Fruit fly (Drosophila melanogaster) whole organism, embryonic: ENCODE data around the gene galectin.
A peak's percentile ranks its signal among the peaks of the same experiment; 100 is the strongest.

Experiments used
- BtbVII ChIP-seq: fragments of 200-800 bp; sonication (Bioruptor generic); optimal IDR thresholded peaks from 3 replicates; lab custom pipeline; 2017; ENCODE audit warnings: missing biosample characterization, mild to moderate bottlenecking, missing genetic modification characterization
- CG10462 ChIP-seq: fragments of 200-800 bp; sonication (Bioruptor generic); optimal IDR thresholded peaks from 2 replicates; lab custom pipeline; 2016; ENCODE audit warnings: missing biosample characterization, missing genetic modification characterization
- CG10654 ChIP-seq: fragments of 200-800 bp; sonication (Bioruptor generic); optimal IDR thresholded peaks from 2 replicates; lab custom pipeline; 2016; ENCODE audit warnings: missing biosample characterization, missing genetic modification characterization
- CG12155 ChIP-seq: fragments of 200-800 bp; sonication (Bioruptor generic); optimal IDR thresholded peaks from 3 replicates; lab custom pipeline; 2016; ENCODE audit warnings: missing biosample characterization, missing genetic modification characterization
- CG13296 ChIP-seq: fragments of 200-800 bp; sonication (Bioruptor generic); optimal IDR thresholded peaks from 3 replicates; lab custom pipeline; 2018; ENCODE audit warnings: missing biosample characterization, mild to moderate bottlenecking, missing genetic modification characterization
- CG13894 ChIP-seq: fragments of 200-800 bp; sonication (Bioruptor generic); optimal IDR thresholded peaks from 3 replicates; lab custom pipeline; 2018; ENCODE audit warnings: missing biosample characterization, mild to moderate bottlenecking, missing genetic modification characterization, moderate library complexity
- CG15011 ChIP-seq: fragments of 200-800 bp; sonication (Bioruptor generic); optimal IDR thresholded peaks from 3 replicates; lab custom pipeline; 2018; ENCODE audit warnings: missing biosample characterization, mild to moderate bottlenecking, missing genetic modification characterization
- CG15514 ChIP-seq: fragments of 200-800 bp; sonication (Bioruptor generic); optimal IDR thresholded peaks from 3 replicates; lab custom pipeline; 2017; ENCODE audit warnings: missing biosample characterization, missing genetic modification characterization, mild to moderate bottlenecking, moderate library complexity, missing genetic modification reagents
- CG1603 ChIP-seq: fragments of 200-800 bp; sonication (Bioruptor generic); optimal IDR thresholded peaks from 2 replicates; lab custom pipeline; 2019; ENCODE audit warnings: missing biosample characterization, mild to moderate bottlenecking, missing genetic modification characterization, moderate library complexity
- CG1647 ChIP-seq: fragments of 200-800 bp; sonication (Bioruptor generic); optimal IDR thresholded peaks from 3 replicates; lab custom pipeline; 2016; ENCODE audit warnings: missing biosample characterization, missing genetic modification characterization
- CG18262 ChIP-seq: fragments of 200-800 bp; optimal IDR thresholded peaks from 3 replicates; lab custom pipeline; 2019; ENCODE audit warnings: missing biosample characterization, mild to moderate bottlenecking, missing genetic modification characterization, moderate library complexity
- CG2116 ChIP-seq: fragments of 200-800 bp; sonication (Bioruptor generic); optimal IDR thresholded peaks from 3 replicates; lab custom pipeline; 2018; ENCODE audit warnings: missing biosample characterization, mild to moderate bottlenecking, missing genetic modification characterization
- CG32767 ChIP-seq: fragments of 200-800 bp; sonication (Bioruptor generic); IDR thresholded peaks from 2 replicates; pipeline ENCODE4 v1.3.6; 2022; ENCODE audit warnings: missing biosample characterization, missing genetic modification characterization
- CG34224 ChIP-seq: fragments of 200-800 bp; sonication (Bioruptor generic); IDR thresholded peaks from 3 replicates; pipeline ENCODE4 v1.3.6; 2022; ENCODE audit warnings: missing biosample characterization, missing genetic modification characterization; ENCODE audit not compliant: partially characterized antibody
- CG4328 ChIP-seq: fragments of 200-800 bp; sonication (Bioruptor generic); optimal IDR thresholded peaks from 3 replicates; lab custom pipeline; 2017; ENCODE audit warnings: missing biosample characterization, missing genetic modification reagents, missing genetic modification characterization
- CG7928 ChIP-seq: fragments of 200-800 bp; sonication (Bioruptor generic); optimal IDR thresholded peaks from 2 replicates; lab custom pipeline; 2017; ENCODE audit warnings: missing biosample characterization, mild to moderate bottlenecking, missing genetic modification characterization
- CG8765 ChIP-seq: fragments of 200-800 bp; sonication (Bioruptor generic); IDR thresholded peaks from 2 replicates; pipeline ENCODE4 v1.3.6; 2022; ENCODE audit warnings: missing biosample characterization, missing genetic modification characterization
- CG9797 ChIP-seq: fragments of 200-800 bp; sonication (Bioruptor generic); optimal IDR thresholded peaks from 3 replicates; lab custom pipeline; 2018; ENCODE audit warnings: missing biosample characterization, mild to moderate bottlenecking, missing genetic modification characterization
- CG9876 ChIP-seq: fragments of 200-800 bp; sonication (Bioruptor generic); optimal IDR thresholded peaks from 2 replicates; lab custom pipeline; 2016; ENCODE audit warnings: missing biosample characterization, missing genetic modification characterization
- CkIIα-i1 ChIP-seq: fragments of 200-800 bp; sonication (Bioruptor generic); IDR thresholded peaks from 2 replicates; pipeline ENCODE4 v1.3.6; 2022; ENCODE audit warnings: missing biosample characterization, missing genetic modification characterization
- Doc2 ChIP-seq: fragments of 200-800 bp; sonication (Bioruptor generic); IDR thresholded peaks from 2 replicates; pipeline ENCODE4 v1.3.6; 2022; ENCODE audit warnings: missing biosample characterization, missing genetic modification characterization
- Dp ChIP-seq: fragments of 200-800 bp; sonication (Bioruptor generic); optimal IDR thresholded peaks from 2 replicates; lab custom pipeline; 2018; ENCODE audit warnings: missing biosample characterization, mild to moderate bottlenecking, missing genetic modification characterization, moderate library complexity
- Fer3 ChIP-seq: fragments of 200-800 bp; sonication (Bioruptor generic); optimal IDR thresholded peaks from 2 replicates; lab custom pipeline; 2018; ENCODE audit warnings: missing biosample characterization, mild to moderate bottlenecking, missing genetic modification characterization, moderate library complexity
- GATAe ChIP-seq: fragments of 200-800 bp; sonication (Bioruptor generic); conservative IDR thresholded peaks from 2 replicates; pipeline ENCODE4 v1.3.6; 2022; ENCODE audit warnings: missing biosample characterization, missing genetic modification characterization
- HLH4C ChIP-seq: fragments of 200-800 bp; sonication (Bioruptor generic); IDR thresholded peaks from 3 replicates; pipeline ENCODE4 v1.3.6; 2022; ENCODE audit warnings: missing biosample characterization, missing genetic modification characterization; ENCODE audit not compliant: partially characterized antibody
- HLHmδ ChIP-seq: fragments of 200-800 bp; sonication (Bioruptor generic); optimal IDR thresholded peaks from 2 replicates; lab custom pipeline; 2018; ENCODE audit warnings: missing biosample characterization, mild to moderate bottlenecking, missing genetic modification characterization, moderate library complexity
- Lhr ChIP-seq: fragments of 200-800 bp; sonication (Bioruptor generic); optimal IDR thresholded peaks from 3 replicates; lab custom pipeline; 2017; ENCODE audit warnings: mild to moderate bottlenecking, missing biosample characterization, missing genetic modification reagents, missing genetic modification characterization
- Max ChIP-seq: fragments of 200-800 bp; sonication (Bioruptor generic); optimal IDR thresholded peaks from 2 replicates; lab custom pipeline; 2016; ENCODE audit warnings: missing biosample characterization, mild to moderate bottlenecking, missing genetic modification characterization
- Oli ChIP-seq: fragments of 200-800 bp; sonication (Bioruptor generic); optimal IDR thresholded peaks from 2 replicates; lab custom pipeline; 2018; ENCODE audit warnings: missing biosample characterization, mild to moderate bottlenecking, missing genetic modification characterization, moderate library complexity
- PHDP ChIP-seq: fragments of 200-800 bp; sonication (Bioruptor generic); optimal IDR thresholded peaks from 3 replicates; lab custom pipeline; 2018; ENCODE audit warnings: missing biosample characterization, mild to moderate bottlenecking, missing genetic modification characterization, moderate library complexity
- Xrp1 ChIP-seq: fragments of 200-800 bp; sonication (Bioruptor generic); IDR thresholded peaks from 2 replicates; pipeline ENCODE4 v1.3.6; 2022; ENCODE audit warnings: missing biosample characterization, missing genetic modification characterization
- amos ChIP-seq: fragments of 200-800 bp; sonication (Bioruptor generic); IDR thresholded peaks from 2 replicates; pipeline ENCODE4 v1.3.6; 2022; ENCODE audit warnings: missing biosample characterization, missing genetic modification characterization; ENCODE audit not compliant: partially characterized antibody
- ap ChIP-seq: fragments of 200-800 bp; sonication (Bioruptor generic); IDR thresholded peaks from 2 replicates; pipeline ENCODE4 v1.3.6; 2022; ENCODE audit warnings: missing biosample characterization, missing genetic modification characterization
- bcd ChIP-seq: fragments of 200-800 bp; sonication (Bioruptor generic); optimal IDR thresholded peaks from 2 replicates; lab custom pipeline; 2017; ENCODE audit warnings: missing biosample characterization, mild to moderate bottlenecking, missing genetic modification characterization
- cad ChIP-seq: fragments of >200 bp; optimal IDR thresholded peaks from 2 replicates; lab custom pipeline; 2017; ENCODE audit warnings: missing biosample characterization, missing genetic modification characterization
- chm ChIP-seq: fragments of 200-800 bp; sonication (Bioruptor generic); IDR thresholded peaks from 2 replicates; pipeline ENCODE4 v1.3.6; 2022; ENCODE audit warnings: missing biosample characterization, missing genetic modification characterization
- en ChIP-seq: fragments of 200-800 bp; sonication (Bioruptor generic); optimal IDR thresholded peaks from 2 replicates; lab custom pipeline; 2016; ENCODE audit warnings: missing biosample characterization, missing genetic modification characterization
- gt ChIP-seq: fragments of 200-800 bp; sonication (Bioruptor generic); IDR thresholded peaks from 2 replicates; pipeline ENCODE4 v1.3.6; 2022; ENCODE audit warnings: missing biosample characterization, missing genetic modification characterization
- lab ChIP-seq: fragments of 200-800 bp; sonication (Bioruptor generic); optimal IDR thresholded peaks from 3 replicates; lab custom pipeline; 2017; ENCODE audit warnings: missing biosample characterization, missing genetic modification characterization, mild to moderate bottlenecking, moderate library complexity, missing genetic modification reagents
- lmd ChIP-seq: fragments of 200-800 bp; sonication (Bioruptor generic); IDR thresholded peaks from 2 replicates; pipeline ENCODE4 v1.3.6; 2022; ENCODE audit warnings: missing biosample characterization, missing genetic modification characterization
- mam ChIP-seq: fragments of 200-800 bp; sonication (Bioruptor generic); optimal IDR thresholded peaks from 3 replicates; lab custom pipeline; 2016; ENCODE audit warnings: missing biosample characterization, missing genetic modification characterization
- peb ChIP-seq: fragments of 200-800 bp; sonication (Bioruptor generic); IDR thresholded peaks from 2 replicates; pipeline ENCODE4 v1.3.6; 2022; ENCODE audit warnings: missing biosample characterization, missing genetic modification characterization
- prd ChIP-seq, 3 experiments: fragments of >200 bp in 2 of 3; fragments of 200-800 bp in 1 of 3; sonication (Bioruptor generic) in 1 of 3; optimal IDR thresholded peaks in 2 of 3; IDR thresholded peaks in 1 of 3; 2 replicates in 2 of 3; 3 replicates in 1 of 3; pipeline versions ENCODE4 v1.3.6 to Lab custom; 2017 to 2022; ENCODE audit warnings: missing biosample characterization in 1 of 3, missing genetic modification characterization in 1 of 3
- shn ChIP-seq: fragments of 200-800 bp; sonication (Bioruptor generic); optimal IDR thresholded peaks from 3 replicates; lab custom pipeline; 2016; ENCODE audit warnings: missing biosample characterization, missing genetic modification characterization
- so ChIP-seq: fragments of 200-800 bp; sonication (Bioruptor generic); IDR thresholded peaks from 3 replicates; pipeline ENCODE4 v1.3.6; 2022; ENCODE audit warnings: missing biosample characterization, missing genetic modification characterization
- sob ChIP-seq: fragments of 200-800 bp; sonication (Bioruptor generic); IDR thresholded peaks from 2 replicates; pipeline ENCODE4 v1.3.6; 2022; ENCODE audit warnings: missing biosample characterization, missing genetic modification characterization
- tna ChIP-seq: fragments of 200-800 bp; sonication (Bioruptor generic); IDR thresholded peaks from 2 replicates; pipeline ENCODE4 v1.3.6; 2022; ENCODE audit warnings: missing biosample characterization, missing genetic modification characterization; ENCODE audit not compliant: partially characterized antibody
- trem ChIP-seq: fragments of 200-800 bp; optimal IDR thresholded peaks from 3 replicates; lab custom pipeline; 2019; ENCODE audit warnings: missing biosample characterization, mild to moderate bottlenecking, missing genetic modification characterization, moderate library complexity
- unc-4 ChIP-seq: fragments of 200-800 bp; sonication (Bioruptor generic); IDR thresholded peaks from 2 replicates; pipeline ENCODE4 v1.3.6; 2022; ENCODE audit warnings: missing biosample characterization, missing genetic modification characterization; ENCODE audit not compliant: partially characterized antibody
- vnd ChIP-seq: fragments of 200-800 bp; sonication (Bioruptor generic); IDR thresholded peaks from 3 replicates; pipeline ENCODE4 v1.3.6; 2022; ENCODE audit warnings: missing biosample characterization, missing genetic modification characterization; ENCODE audit not compliant: partially characterized antibody
- z ChIP-seq: fragments of 200-800 bp; sonication (Bioruptor generic); IDR thresholded peaks from 3 replicates; pipeline ENCODE4 v1.3.6; 2022; ENCODE audit warnings: missing biosample characterization, missing genetic modification characterization

Gene galectin

dm6 chr2L:114429-114828, 42.9 kb downstream of the galectin start, which contains the start of gene ND-15 (continued):
- no peak for TF ChIP-seq chm (GFP tag; lab: Robert Waterston, UW)
- TF ChIP-seq vnd (GFP tag; lab: Robert Waterston, UW): peak; percentile 66
- TF ChIP-seq CkIIα-i1 (GFP tag; lab: Robert Waterston, UW): no peak
- no peak for TF ChIP-seq CG13894 (tag; lab: Kevin White, UChicago)
- peak; percentile 65 for TF ChIP-seq CG1603 (tag; lab: Kevin White, UChicago)
- no peak for TF ChIP-seq Max
- TF ChIP-seq prd (optimal IDR thresholded peaks at IDR 0.05; lab: Kevin White, UChicago): no peak
- TF ChIP-seq prd (GFP tag; IDR thresholded peaks at IDR 0.05; lab: Robert Waterston, UW): no peak
- TF ChIP-seq CG10462 (GFP tag; lab: Kevin White, UChicago): no peak
- TF ChIP-seq Xrp1 (GFP tag; lab: Robert Waterston, UW): no peak
- peak; percentile 60 for TF ChIP-seq Dp (GFP tag; lab: Kevin White, UChicago)
- no peak for TF ChIP-seq CG10654
- TF ChIP-seq lab (GFP tag; lab: Kevin White, UChicago): no peak
- peak; percentile 80 for TF ChIP-seq unc-4
- no peak for TF ChIP-seq CG1647 (GFP tag; lab: Kevin White, UChicago)
- TF ChIP-seq Lhr (GFP tag; lab: Kevin White, UChicago): no peak
- TF ChIP-seq ap (GFP tag; lab: Robert Waterston, UW): no peak
- no peak for TF ChIP-seq CG4328 (GFP tag; lab: Kevin White, UChicago)
- peak; percentile 70 for TF ChIP-seq tna (GFP tag; lab: Robert Waterston, UW)
- peak; percentile 93 for TF ChIP-seq CG2116
- peak; percentile 86 for TF ChIP-seq CG15514 (GFP tag; lab: Kevin White, UChicago)
- no peak for TF ChIP-seq CG9797 (GFP tag; lab: Kevin White, UChicago)
- no peak for TF ChIP-seq CG9876
- TF ChIP-seq shn (GFP tag; lab: Kevin White, UChicago): no peak
- TF ChIP-seq z (GFP tag; lab: Robert Waterston, UW): no peak
- TF ChIP-seq CG18262 (tag; lab: Kevin White, UChicago): no peak
- TF ChIP-seq trem (tag; lab: Kevin White, UChicago): peak; percentile 29
- no peak for TF ChIP-seq Fer3 (tag; lab: Kevin White, UChicago)
- no peak for TF ChIP-seq PHDP (tag; lab: Kevin White, UChicago)
- TF ChIP-seq GATAe (GFP tag; lab: Robert Waterston, UW): no peak
- TF ChIP-seq CG8765: no peak
- TF ChIP-seq peb: no peak
- peak; percentile 19 for TF ChIP-seq CG7928 (GFP tag; lab: Kevin White, UChicago)
- 0 out of 2 replicates have a peak, but pooled peaks have one; percentile 15 for TF ChIP-seq sob
- no peak for TF ChIP-seq HLHmδ (GFP tag; lab: Kevin White, UChicago)
- TF ChIP-seq CG15011 (GFP tag; lab: Kevin White, UChicago): no peak
- TF ChIP-seq cad (GFP tag; lab: Kevin White, UChicago): no peak
- TF ChIP-seq Oli (tag; lab: Kevin White, UChicago): no peak
- TF ChIP-seq CG13296 (GFP tag; lab: Kevin White, UChicago): no peak
- TF ChIP-seq bcd (GFP tag; lab: Kevin White, UChicago): no peak
- no peak for TF ChIP-seq Doc2 (GFP tag; lab: Robert Waterston, UW)
- no peak for TF ChIP-seq CG12155 (GFP tag; lab: Kevin White, UChicago)
- no peak for TF ChIP-seq so (GFP tag; lab: Robert Waterston, UW)
- TF ChIP-seq mam (GFP tag; lab: Kevin White, UChicago): no peak
- TF ChIP-seq HLH4C (GFP tag; lab: Robert Waterston, UW): peak; percentile 77
- no peak for TF ChIP-seq gt (GFP tag; lab: Robert Waterston, UW)
- peak; percentile 89; the same call in 1 of the 2 replicates for TF ChIP-seq amos
- TF ChIP-seq CG32767 (GFP tag; lab: Robert Waterston, UW): no peak
- TF ChIP-seq BtbVII: no peak
- TF ChIP-seq CG34224 (GFP tag; lab: Robert Waterston, UW): peak; percentile 76
- TF ChIP-seq en (GFP tag; lab: Kevin White, UChicago): no peak
- TF ChIP-seq lmd: no peak
